Worm (Caenorhabditis elegans): ENCODE data around the gene hpo-8.

DNA sequence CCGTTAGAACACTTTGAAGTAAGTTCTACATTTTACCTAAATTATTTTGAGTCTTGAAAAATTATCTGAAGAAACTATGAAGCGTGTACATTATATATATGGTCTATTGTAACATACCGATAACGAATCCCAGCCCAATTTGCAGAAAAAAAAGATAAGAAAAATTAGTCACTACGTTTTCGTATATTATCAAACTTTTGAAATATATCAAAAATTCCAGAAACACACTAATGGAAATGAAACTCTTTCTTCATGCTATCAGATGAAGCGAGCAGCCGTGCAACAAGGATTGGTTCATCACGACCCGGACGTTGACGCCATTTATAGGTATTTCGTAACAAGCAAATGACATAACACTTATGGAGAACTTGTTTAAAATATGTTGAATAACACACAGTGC, 27.2 kb upstream of the hpo-8 start:
- no peak for TF ChIP-seq W03F9.2 (tag; optimal IDR thresholded peaks at IDR 0.05)
- TF ChIP-seq him-1 (tag; optimal IDR thresholded peaks at IDR 0.05) = no peak

All from whole organism, L4/young adult.